Fruit fly (Drosophila melanogaster) whole organism, prepupa: ENCODE data around the gene CG6153.

Experiments used
- Blimp-1 ChIP-seq: fragments of 200-800 bp; sonication (Bioruptor generic); optimal IDR thresholded peaks from 3 replicates; lab custom pipeline; 2017; ENCODE audit warnings: missing biosample characterization, missing genetic modification characterization, mild to moderate bottlenecking, moderate library complexity, missing genetic modification reagents
- CG10631 ChIP-seq: fragments of 200-800 bp; sonication (Bioruptor generic); optimal IDR thresholded peaks from 2 replicates; lab custom pipeline; 2016; ENCODE audit warnings: missing biosample characterization, missing genetic modification characterization
- CG11294 ChIP-seq: fragments of 200-800 bp; sonication (Bioruptor generic); IDR thresholded peaks from 2 replicates; pipeline ENCODE4 v1.3.6; 2022; ENCODE audit warnings: missing biosample characterization, missing genetic modification characterization
- CG15336 ChIP-seq: fragments of 200-800 bp; sonication (Bioruptor generic); IDR thresholded peaks from 2 replicates; pipeline ENCODE4 v1.3.6; 2022; ENCODE audit warnings: missing biosample characterization, missing genetic modification characterization
- CG16779 ChIP-seq: fragments of 200-800 bp; sonication (Bioruptor generic); optimal IDR thresholded peaks from 3 replicates; lab custom pipeline; 2017; ENCODE audit warnings: missing biosample characterization, mild to moderate bottlenecking, missing genetic modification characterization
- CG31627 ChIP-seq: fragments of 200-800 bp; sonication (Bioruptor generic); optimal IDR thresholded peaks from 3 replicates; lab custom pipeline; 2016; ENCODE audit warnings: missing biosample characterization, missing genetic modification characterization
- CG34406 ChIP-seq: fragments of 200-800 bp; sonication (Bioruptor generic); optimal IDR thresholded peaks from 3 replicates; lab custom pipeline; 2016; ENCODE audit warnings: missing biosample characterization, missing genetic modification characterization
- CG3919 ChIP-seq: fragments of 200-800 bp; sonication (Bioruptor generic); optimal IDR thresholded peaks from 3 replicates; lab custom pipeline; 2016; ENCODE audit warnings: missing biosample characterization, missing genetic modification characterization
- CG4318 ChIP-seq: fragments of 200-800 bp; sonication (Bioruptor generic); optimal IDR thresholded peaks from 3 replicates; lab custom pipeline; 2017; ENCODE audit warnings: missing biosample characterization, mild to moderate bottlenecking, missing genetic modification characterization
- CG6163 ChIP-seq: fragments of 200-800 bp; sonication (Bioruptor generic); IDR thresholded peaks from 3 replicates; pipeline ENCODE4 v1.3.6; 2022; ENCODE audit warnings: missing biosample characterization, missing genetic modification characterization
- CG6808 ChIP-seq: fragments of 200-800 bp; sonication (Bioruptor generic); optimal IDR thresholded peaks from 3 replicates; lab custom pipeline; 2017; ENCODE audit warnings: missing biosample characterization, missing genetic modification characterization, mild to moderate bottlenecking, moderate library complexity, missing genetic modification reagents
- CG6854 ChIP-seq: fragments of 200-800 bp; sonication (Bioruptor generic); optimal IDR thresholded peaks from 2 replicates; lab custom pipeline; 2017; ENCODE audit warnings: missing biosample characterization, mild to moderate bottlenecking, missing genetic modification characterization
- CG8632 ChIP-seq: fragments of 200-800 bp; sonication (Bioruptor generic); optimal IDR thresholded peaks from 3 replicates; lab custom pipeline; 2016; ENCODE audit warnings: missing biosample characterization, missing genetic modification characterization
- Eip78C ChIP-seq: fragments of 200-800 bp; sonication (Bioruptor generic); peaks from one replicate; lab custom pipeline; 2016; ENCODE audit warnings: missing biosample characterization, missing genetic modification characterization
- Ets96B ChIP-seq: fragments of 200-800 bp; optimal IDR thresholded peaks from 2 replicates; lab custom pipeline; 2019; ENCODE audit warnings: missing biosample characterization, mild to moderate bottlenecking, missing genetic modification characterization, moderate library complexity
- Gug ChIP-seq: fragments of 200-800 bp; sonication (Bioruptor generic); IDR thresholded peaks from 2 replicates; pipeline ENCODE4 v1.3.6; 2022; ENCODE audit warnings: missing biosample characterization, missing genetic modification characterization
- Hr38 ChIP-seq: sonication (Bioruptor generic); optimal IDR thresholded peaks from 2 replicates; lab custom pipeline; 2016; ENCODE audit warnings: missing biosample characterization, missing genetic modification characterization
- Hr39 ChIP-seq: fragments of 200-800 bp; sonication (Bioruptor generic); optimal IDR thresholded peaks from 2 replicates; lab custom pipeline; 2016; ENCODE audit warnings: missing biosample characterization, missing genetic modification characterization
- Hr4 ChIP-seq: fragments of 200-800 bp; sonication (Bioruptor generic); optimal IDR thresholded peaks from 3 replicates; lab custom pipeline; 2016; ENCODE audit warnings: missing biosample characterization, missing genetic modification characterization
- Met ChIP-seq: fragments of 200-800 bp; sonication (Bioruptor generic); optimal IDR thresholded peaks from 3 replicates; lab custom pipeline; 2016; ENCODE audit warnings: missing biosample characterization, missing genetic modification characterization
- Smox ChIP-seq: fragments of 200-800 bp; sonication (Bioruptor generic); optimal IDR thresholded peaks from 3 replicates; lab custom pipeline; 2016; ENCODE audit warnings: missing biosample characterization, missing genetic modification characterization
- Sox102F ChIP-seq: fragments of 200-800 bp; sonication (Bioruptor generic); optimal IDR thresholded peaks from 2 replicates; lab custom pipeline; 2016; ENCODE audit warnings: missing biosample characterization, mild to moderate bottlenecking, missing genetic modification characterization
- Sox15 ChIP-seq: fragments of 200-800 bp; sonication (Bioruptor generic); optimal IDR thresholded peaks from 3 replicates; lab custom pipeline; 2016; ENCODE audit warnings: missing biosample characterization, missing genetic modification characterization
- acj6 ChIP-seq: fragments of 200-800 bp; sonication (Bioruptor generic); optimal IDR thresholded peaks from 3 replicates; lab custom pipeline; 2016; ENCODE audit warnings: missing biosample characterization, missing genetic modification characterization
- dac ChIP-seq: fragments of 200-800 bp; sonication (Bioruptor generic); optimal IDR thresholded peaks from 2 replicates; lab custom pipeline; 2017; ENCODE audit warnings: missing biosample characterization, mild to moderate bottlenecking, missing genetic modification characterization
- dsx ChIP-seq: fragments of 200-800 bp; optimal IDR thresholded peaks from 3 replicates; lab custom pipeline; 2019; ENCODE audit warnings: missing biosample characterization, mild to moderate bottlenecking, missing genetic modification characterization, moderate library complexity; ENCODE audit not compliant: poor library complexity, severe bottlenecking
- esn ChIP-seq: fragments of 200-800 bp; sonication (Bioruptor generic); optimal IDR thresholded peaks from 2 replicates; lab custom pipeline; 2016; ENCODE audit warnings: missing biosample characterization, mild to moderate bottlenecking, missing genetic modification characterization, moderate library complexity
- fd59A ChIP-seq: fragments of 200-800 bp; sonication (Bioruptor generic); optimal IDR thresholded peaks from 2 replicates; lab custom pipeline; 2017; ENCODE audit warnings: missing biosample characterization, mild to moderate bottlenecking, missing genetic modification characterization, missing genetic modification reagents
- fkh ChIP-seq: fragments of 200-800 bp; sonication (Bioruptor generic); optimal IDR thresholded peaks from 3 replicates; lab custom pipeline; 2017; ENCODE audit warnings: missing biosample characterization, mild to moderate bottlenecking, missing genetic modification characterization, moderate library complexity
- lz ChIP-seq: fragments of 200-800 bp; sonication (Bioruptor generic); optimal IDR thresholded peaks from 3 replicates; lab custom pipeline; 2016; ENCODE audit warnings: missing biosample characterization, missing genetic modification characterization
- salr ChIP-seq, 2 experiments: fragments of 200-800 bp; sonication (Bioruptor generic); optimal IDR thresholded peaks; 3 replicates each; lab custom pipeline; 2016 to 2018; ENCODE audit warnings: missing biosample characterization in 2 of 2, missing genetic modification characterization in 2 of 2, mild to moderate bottlenecking in 1 of 2
- spab ChIP-seq: fragments of 200-800 bp; sonication (Bioruptor generic); optimal IDR thresholded peaks from 2 replicates; lab custom pipeline; 2017; ENCODE audit warnings: missing biosample characterization, mild to moderate bottlenecking, missing genetic modification characterization, missing genetic modification reagents
- svp ChIP-seq: fragments of 200-800 bp; sonication (Bioruptor generic); peaks from one replicate; lab custom pipeline; 2016; ENCODE audit warnings: missing biosample characterization, missing genetic modification characterization

Gene CG6153

dm6 chr2L:12669614-12670013 lies 23.2 kb upstream of the CG6153 start, which contains the start of gene Nepl7:
TSS of gene Nepl7 (minus strand) at chr2L:12669714.
- no peak for TF ChIP-seq fkh (GFP tag; lab: Kevin White, UChicago)
- TF ChIP-seq acj6 (GFP tag; lab: Kevin White, UChicago) = no peak
- no peak for TF ChIP-seq CG10631 (GFP tag; lab: Kevin White, UChicago)
- no peak for TF ChIP-seq CG11294 (GFP tag; lab: Robert Waterston, UW)
- TF ChIP-seq Sox102F (GFP tag; lab: Kevin White, UChicago) = no peak
- TF ChIP-seq Blimp-1 (GFP tag; lab: Kevin White, UChicago) = no peak
- no peak for TF ChIP-seq Sox15 (GFP tag; lab: Kevin White, UChicago)
- TF ChIP-seq Ets96B = no peak
- TF ChIP-seq esn = no peak
- no peak for TF ChIP-seq CG15336
- TF ChIP-seq CG31627 (GFP tag; lab: Kevin White, UChicago) = no peak
- TF ChIP-seq svp (GFP tag; lab: Kevin White, UChicago) = no peak
- no peak for TF ChIP-seq CG6854 (GFP tag; lab: Kevin White, UChicago)
- no peak for TF ChIP-seq fd59A
- TF ChIP-seq salr (GFP tag; optimal IDR thresholded peaks at IDR 0.05; lab: Kevin White, UChicago) = no peak
- TF ChIP-seq CG4318 (GFP tag; lab: Kevin White, UChicago) = no peak
- no peak for TF ChIP-seq dac (GFP tag; lab: Kevin White, UChicago)

DNA sequence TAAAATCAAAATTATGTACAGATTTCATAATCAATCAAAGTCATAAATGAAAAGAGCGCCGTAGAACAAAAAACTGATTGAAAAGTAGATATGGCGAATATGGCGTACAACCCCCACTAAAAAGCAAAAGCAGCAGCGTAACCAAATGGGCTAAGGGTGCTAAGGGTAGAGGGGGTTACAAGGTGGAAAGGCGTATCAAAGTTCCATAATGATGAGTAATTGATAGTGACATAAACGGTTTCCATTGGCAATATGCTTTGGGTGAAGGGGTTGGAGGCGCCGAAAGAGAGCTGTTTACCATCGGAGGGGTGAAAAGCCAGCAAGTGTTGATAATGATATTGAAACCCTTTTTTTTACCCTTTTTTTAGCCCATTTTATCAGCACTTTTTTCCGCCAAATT lies 20.5 kb upstream of the CG6153 start:
- TF ChIP-seq esn (no peak), acj6 (GFP tag; lab: Kevin White, UChicago) (no peak), Gug (GFP tag; lab: Robert Waterston, UW) (no peak), lz (GFP tag; lab: Kevin White, UChicago) (no peak), CG6163 (GFP tag; lab: Robert Waterston, UW) (no peak), Smox (GFP tag; lab: Kevin White, UChicago) (no peak), Eip78C (GFP tag; lab: Kevin White, UChicago) (no peak), Hr38 (GFP tag; lab: Kevin White, UChicago) (no peak), fd59A (no peak), CG10631 (GFP tag; lab: Kevin White, UChicago) (no peak)

dm6 chr2L:12674365-12674764 lies 18.4 kb upstream of the CG6153 start:
- no peak for TF ChIP-seq CG16779

DNA sequence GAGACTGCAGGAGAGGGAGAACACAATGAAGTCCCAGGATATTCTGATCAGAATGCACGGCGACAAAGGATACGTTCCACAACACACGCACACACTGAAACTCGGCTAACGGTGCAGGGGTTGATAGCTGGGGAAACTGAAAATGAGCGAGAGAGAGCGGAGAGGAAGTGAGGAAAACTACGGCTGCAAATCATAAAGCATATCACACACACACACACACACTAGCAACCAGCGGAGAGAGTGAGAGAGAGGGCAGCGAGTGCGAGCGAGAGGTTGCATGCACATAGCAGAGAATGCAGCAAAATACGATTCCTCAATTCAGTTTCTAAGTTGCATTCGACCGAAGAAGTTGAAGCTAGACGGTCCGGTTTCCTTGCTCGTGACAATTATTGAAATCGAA lies 14.5 kb upstream of the CG6153 start:
- TF ChIP-seq Hr39 = no peak
- TF ChIP-seq CG15336 = no peak
- TF ChIP-seq CG6808 (GFP tag; lab: Kevin White, UChicago) = no peak
- TF ChIP-seq dsx (GFP tag; lab: Kevin White, UChicago) = no peak

DNA sequence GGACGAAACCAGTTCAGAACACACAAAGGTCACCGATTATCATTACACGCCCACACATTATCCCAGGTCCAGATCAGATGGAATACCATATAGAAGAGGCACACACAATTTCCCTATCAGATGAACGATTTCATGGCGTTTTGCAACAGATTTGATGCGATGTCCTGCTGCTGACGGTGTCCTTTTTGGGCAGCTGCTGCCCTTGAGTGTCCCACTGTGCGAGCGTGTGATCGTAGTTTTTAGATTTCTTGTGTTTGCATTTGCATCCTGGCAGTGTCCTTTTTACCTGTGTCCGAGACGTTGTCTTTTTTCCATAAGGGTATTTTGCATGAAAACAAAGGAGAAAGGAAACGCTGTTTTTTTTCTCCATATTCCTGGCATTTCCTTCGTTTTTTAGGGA lies 13.5 kb upstream of the CG6153 start:
- TF ChIP-seq CG31627 (GFP tag; lab: Kevin White, UChicago) (no peak), fkh (GFP tag; lab: Kevin White, UChicago) (no peak), CG8632 (GFP tag; lab: Kevin White, UChicago) (no peak), svp (GFP tag; lab: Kevin White, UChicago) (no peak), CG34406 (GFP tag; lab: Kevin White, UChicago) (no peak), spab (GFP tag; lab: Kevin White, UChicago) (no peak), CG3919 (GFP tag; lab: Kevin White, UChicago) (no peak), Met (GFP tag; lab: Kevin White, UChicago) (no peak), Eip78C (GFP tag; lab: Kevin White, UChicago) (no peak), CG10631 (GFP tag; lab: Kevin White, UChicago) (no peak), CG6854 (GFP tag; lab: Kevin White, UChicago) (no peak), CG16779 (no peak), Blimp-1 (GFP tag; lab: Kevin White, UChicago) (no peak), CG4318 (GFP tag; lab: Kevin White, UChicago) (no peak), CG6808 (GFP tag; lab: Kevin White, UChicago) (no peak), Hr4 (GFP tag; lab: Kevin White, UChicago) (no peak)
